Worm (Caenorhabditis elegans) whole organism, late embryonic: Measurements from ENCODE around the gene str-88.

Experiments used
- K02D7.2 ChIP-seq: sonication (generic microtip); optimal IDR thresholded peaks from 2 replicates; lab custom pipeline; 2017; ENCODE audit warnings: mild to moderate bottlenecking, missing genetic modification characterization, missing compliant biosample characterization
- K09A11.1 ChIP-seq: sonication (generic microtip); optimal IDR thresholded peaks from 2 replicates; lab custom pipeline; 2017; ENCODE audit warnings: antibody characterized with exemption, mild to moderate bottlenecking, missing genetic modification characterization, missing compliant biosample characterization; ENCODE audit not compliant: insufficient read depth
- T23F11.4 ChIP-seq: fragments of 200-800 bp; sonication (Bioruptor generic); optimal IDR thresholded peaks from 2 replicates; lab custom pipeline; 2018; ENCODE audit warnings: mild to moderate bottlenecking, missing genetic modification characterization, missing compliant biosample characterization
- ahr-1 ChIP-seq: sonication (generic microtip); optimal IDR thresholded peaks from 2 replicates; lab custom pipeline; 2016; ENCODE audit warnings: missing genetic modification characterization, missing compliant biosample characterization
- ama-1 ChIP-seq: fragments of 150-350 bp; optimal IDR thresholded peaks from 2 replicates; lab custom pipeline; 2014
- ceh-14 ChIP-seq: sonication (generic microtip); optimal IDR thresholded peaks from 2 replicates; lab custom pipeline; 2016; ENCODE audit warnings: missing genotype, missing genetic modification characterization, missing compliant biosample characterization
- ceh-18 ChIP-seq: sonication (generic microtip); optimal IDR thresholded peaks from 2 replicates; lab custom pipeline; 2016; ENCODE audit warnings: missing genetic modification characterization, missing compliant biosample characterization
- ceh-19 ChIP-seq: fragments of 200-800 bp; sonication (Bioruptor generic); optimal IDR thresholded peaks from 2 replicates; lab custom pipeline; 2018; ENCODE audit warnings: mild to moderate bottlenecking, missing genetic modification characterization, missing compliant biosample characterization
- ceh-2 ChIP-seq: sonication (generic microtip); optimal IDR thresholded peaks from 2 replicates; lab custom pipeline; 2016; ENCODE audit warnings: missing genotype, missing genetic modification characterization, missing compliant biosample characterization
- ceh-22 ChIP-seq: sonication (generic microtip); optimal IDR thresholded peaks from 2 replicates; lab custom pipeline; 2017; ENCODE audit warnings: missing biosample characterization, missing genetic modification characterization
- ceh-24 ChIP-seq: sonication (generic microtip); optimal IDR thresholded peaks from 2 replicates; lab custom pipeline; 2016; ENCODE audit warnings: mild to moderate bottlenecking, missing genetic modification characterization, missing compliant biosample characterization
- ceh-45 ChIP-seq: fragments of 200-800 bp; sonication (Bioruptor generic); IDR thresholded peaks from 2 replicates; pipeline ENCODE4 v1.3.6; 2022; ENCODE audit warnings: missing genetic modification reagents, missing genetic modification characterization, missing compliant biosample characterization
- ceh-48 ChIP-seq: sonication (generic microtip); optimal IDR thresholded peaks from 2 replicates; lab custom pipeline; 2016; ENCODE audit warnings: missing genetic modification characterization, inconsistent platforms, missing compliant biosample characterization
- dve-1 ChIP-seq: sonication (generic microtip); optimal IDR thresholded peaks from 2 replicates; lab custom pipeline; 2017; ENCODE audit warnings: antibody characterized with exemption, mild to moderate bottlenecking, missing genetic modification characterization, missing compliant biosample characterization
- eyg-1 ChIP-seq: sonication (generic microtip); optimal IDR thresholded peaks from 2 replicates; lab custom pipeline; 2016; ENCODE audit warnings: missing genotype, missing genetic modification characterization, missing compliant biosample characterization
- fax-1 ChIP-seq: sonication (generic microtip); optimal IDR thresholded peaks from 2 replicates; lab custom pipeline; 2016; ENCODE audit warnings: missing genotype, missing genetic modification characterization, missing compliant biosample characterization
- hlh-15 ChIP-seq: sonication (generic microtip); optimal IDR thresholded peaks from 2 replicates; lab custom pipeline; 2016; ENCODE audit warnings: missing genetic modification characterization, missing compliant biosample characterization
- hlh-8 ChIP-seq: sonication (generic microtip); optimal IDR thresholded peaks from 2 replicates; lab custom pipeline; 2016; ENCODE audit warnings: missing genotype, missing genetic modification characterization, missing compliant biosample characterization
- madf-2 ChIP-seq: sonication (generic microtip); optimal IDR thresholded peaks from 2 replicates; lab custom pipeline; 2017; ENCODE audit warnings: missing genetic modification characterization, missing compliant biosample characterization
- mec-3 ChIP-seq: sonication (generic microtip); optimal IDR thresholded peaks from 2 replicates; lab custom pipeline; 2016; ENCODE audit warnings: borderline replicate concordance, missing genetic modification characterization, missing compliant biosample characterization
- nfya-1 ChIP-seq: sonication (generic microtip); optimal IDR thresholded peaks from 2 replicates; lab custom pipeline; 2017; ENCODE audit warnings: missing genetic modification characterization, mild to moderate bottlenecking, missing compliant biosample characterization, antibody characterized with exemption, moderate library complexity
- nhr-232 ChIP-seq: sonication (generic microtip); optimal IDR thresholded peaks from 2 replicates; lab custom pipeline; 2016; ENCODE audit warnings: missing genetic modification characterization, missing compliant biosample characterization
- npax-4 ChIP-seq: sonication (generic microtip); optimal IDR thresholded peaks from 2 replicates; lab custom pipeline; 2016; ENCODE audit warnings: missing genetic modification characterization, missing compliant biosample characterization
- odd-2 ChIP-seq: sonication (generic microtip); optimal IDR thresholded peaks from 2 replicates; lab custom pipeline; 2017; ENCODE audit warnings: antibody characterized with exemption, mild to moderate bottlenecking, missing genetic modification characterization, missing compliant biosample characterization
- pag-3 ChIP-seq: sonication (generic microtip); optimal IDR thresholded peaks from 2 replicates; lab custom pipeline; 2016; ENCODE audit warnings: missing compliant biosample characterization, missing genetic modification characterization, borderline replicate concordance
- pha-2 ChIP-seq: sonication (generic microtip); optimal IDR thresholded peaks from 2 replicates; lab custom pipeline; 2017; ENCODE audit warnings: mild to moderate bottlenecking, missing genetic modification characterization, missing compliant biosample characterization
- pha-4 ChIP-seq: fragments of 150-350 bp; optimal IDR thresholded peaks from 2 replicates; lab custom pipeline; 2018; ENCODE audit warnings: missing biosample characterization, missing genetic modification reagents, missing genetic modification characterization
- pqm-1 ChIP-seq: sonication (generic microtip); optimal IDR thresholded peaks from 2 replicates; lab custom pipeline; 2016; ENCODE audit warnings: missing genetic modification characterization, missing compliant biosample characterization
- pros-1 ChIP-seq: fragments of 150-350 bp; optimal IDR thresholded peaks from 2 replicates; lab custom pipeline; 2014; ENCODE audit warnings: missing biosample characterization, missing genetic modification reagents, missing genetic modification characterization
- sdc-2 ChIP-seq: sonication (generic microtip); optimal IDR thresholded peaks from 2 replicates; lab custom pipeline; 2016; ENCODE audit warnings: missing genotype, missing genetic modification characterization, missing compliant biosample characterization
- sox-2 ChIP-seq: fragments of 200-800 bp; sonication (Bioruptor generic); IDR thresholded peaks from 2 replicates; pipeline ENCODE4 v1.3.6; 2022; ENCODE audit warnings: missing genetic modification reagents, missing genetic modification characterization, missing compliant biosample characterization
- sox-4 ChIP-seq: sonication (generic microtip); optimal IDR thresholded peaks from 2 replicates; lab custom pipeline; 2017; ENCODE audit warnings: mild to moderate bottlenecking, missing genetic modification characterization, inconsistent platforms, missing compliant biosample characterization
- tbx-2 ChIP-seq: sonication (generic microtip); optimal IDR thresholded peaks from 2 replicates; lab custom pipeline; 2016; ENCODE audit warnings: missing genetic modification characterization, missing compliant biosample characterization
- tbx-7 ChIP-seq: sonication (generic microtip); optimal IDR thresholded peaks from 2 replicates; lab custom pipeline; 2016; ENCODE audit warnings: missing genotype, missing genetic modification characterization, missing compliant biosample characterization
- unc-42 ChIP-seq: sonication (generic microtip); optimal IDR thresholded peaks from 2 replicates; lab custom pipeline; 2016; ENCODE audit warnings: missing genotype, missing genetic modification characterization, missing compliant biosample characterization
- unc-86 ChIP-seq: sonication (generic microtip); optimal IDR thresholded peaks from 2 replicates; lab custom pipeline; 2016; ENCODE audit warnings: missing genetic modification characterization, missing compliant biosample characterization
- ztf-16 ChIP-seq: sonication (generic microtip); optimal IDR thresholded peaks from 2 replicates; lab custom pipeline; 2017; ENCODE audit warnings: missing genetic modification characterization, missing compliant biosample characterization

The str-88 gene

ce11 chrV:15399691-15400377 is 16.2 kb upstream of the str-88 start, which contains the start of the genes T06E6.15 and sri-7:
T06E6.15 (minus strand) TSS chrV:15399791.
sri-7 (plus strand) TSS chrV:15400327.
- TF ChIP-seq ceh-19 (GFP tag; lab: Kevin White, UChicago) (no peak), T23F11.4 (GFP tag; lab: Kevin White, UChicago) (no peak), sdc-2 (tag; lab: Kevin White, UChicago) (no peak), nhr-232 (tag; lab: Kevin White, UChicago) (no peak), K02D7.2 (no peak), pha-2 (tag; lab: Kevin White, UChicago) (no peak), pqm-1 (tag; lab: Kevin White, UChicago) (no peak)

ce11 chrV:15398728-15399127 is 15.1 kb upstream of the str-88 start, which contains the start of gene fbxa-199:
fbxa-199 (minus strand) TSS chrV:15398828.
- TF ChIP-seq ceh-19 (GFP tag; lab: Kevin White, UChicago): no peak
- TF ChIP-seq sox-2: no peak
- no peak for TF ChIP-seq tbx-7 (tag; lab: Kevin White, UChicago)
- TF ChIP-seq ceh-22 (tag; lab: Kevin White, UChicago): no peak
- TF ChIP-seq ahr-1 (tag; lab: Kevin White, UChicago): no peak
- no peak for TF ChIP-seq ceh-14 (tag; lab: Kevin White, UChicago)
- no peak for TF ChIP-seq ceh-45 (GFP tag; lab: Robert Waterston, UW)
- no peak for TF ChIP-seq ceh-18 (tag; lab: Kevin White, UChicago)
- TF ChIP-seq ama-1 (lab: Kevin White, UChicago): no peak
- TF ChIP-seq pag-3 (tag; lab: Kevin White, UChicago): no peak
- no peak for TF ChIP-seq ztf-16 (tag; lab: Kevin White, UChicago)
- no peak for TF ChIP-seq odd-2 (tag; lab: Kevin White, UChicago)
- no peak for TF ChIP-seq pha-4 (tag; lab: Kevin White, UChicago)
- TF ChIP-seq ceh-2 (tag; lab: Kevin White, UChicago): no peak
- no peak for TF ChIP-seq pros-1
- TF ChIP-seq hlh-15 (tag; lab: Kevin White, UChicago): no peak
- TF ChIP-seq hlh-8: no peak
- no peak for TF ChIP-seq unc-86 (tag; lab: Kevin White, UChicago)
- no peak for TF ChIP-seq mec-3
- no peak for TF ChIP-seq K09A11.1 (tag; lab: Kevin White, UChicago)
- TF ChIP-seq, all 69 proteins: peak for 0

DNA sequence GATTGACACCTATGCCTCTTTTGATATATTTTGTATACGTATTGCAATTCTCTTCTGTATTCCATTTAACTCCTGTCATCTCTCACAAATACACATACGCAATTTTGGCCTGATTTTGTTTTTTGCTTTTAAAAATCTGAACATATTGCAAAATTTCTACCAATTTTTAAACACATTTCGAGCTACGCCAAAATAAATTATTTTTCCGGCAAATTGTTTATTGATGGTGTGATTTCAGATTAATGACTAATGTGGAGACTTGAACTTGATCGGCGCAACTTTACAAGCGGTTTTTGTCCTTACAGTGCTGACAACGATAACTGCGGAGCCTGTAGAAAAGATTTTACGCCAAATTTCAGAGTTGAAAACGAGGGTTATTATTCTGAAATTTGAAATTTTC is 13.5 kb upstream of the str-88 start:
- no peak for TF ChIP-seq sox-4 (tag; lab: Kevin White, UChicago)
- no peak for TF ChIP-seq ceh-24 (tag; lab: Kevin White, UChicago)
- TF ChIP-seq unc-42 (tag; lab: Kevin White, UChicago): no peak
- TF ChIP-seq tbx-2 (tag; lab: Kevin White, UChicago): no peak
- TF ChIP-seq nfya-1 (tag; lab: Kevin White, UChicago): no peak
- no peak for TF ChIP-seq eyg-1
- TF ChIP-seq ceh-48 (tag; lab: Kevin White, UChicago): no peak
- TF ChIP-seq pag-3 (tag; lab: Kevin White, UChicago): no peak
- no peak for TF ChIP-seq dve-1 (tag; lab: Kevin White, UChicago)
- no peak for TF ChIP-seq madf-2 (tag; lab: Kevin White, UChicago)
- no peak for TF ChIP-seq fax-1 (tag; lab: Kevin White, UChicago)
- no peak for TF ChIP-seq npax-4 (tag; lab: Kevin White, UChicago)
